Worm (Caenorhabditis elegans): ENCODE results near the gene gcy-34.
A peak's percentile ranks its signal among the peaks of the same experiment; 100 is the strongest.

gcy-34 gene

ce11 chrV:13407913-13408312 lies 22.2 kb upstream of the gcy-34 start, which contains the start of gene F53F1.3:
Gene F53F1.3 (plus strand): TSS chrV:13408242.
- no peak for TF ChIP-seq unc-86 (tag; optimal IDR thresholded peaks at IDR 0.05)
- TF ChIP-seq unc-55 (GFP tag; optimal IDR thresholded peaks at IDR 0.05) = no peak
- no peak for TF ChIP-seq fkh-10 (GFP tag; optimal IDR thresholded peaks at IDR 0.05)
- TF ChIP-seq ets-4 (tag; optimal IDR thresholded peaks at IDR 0.05) = no peak
- no peak for TF ChIP-seq ahr-1 (tag; optimal IDR thresholded peaks at IDR 0.05)
- TF ChIP-seq nhr-11 (tag; optimal IDR thresholded peaks at IDR 0.05) = no peak
- no peak for TF ChIP-seq dve-1 (tag; optimal IDR thresholded peaks at IDR 0.05)
- no peak for TF ChIP-seq npax-4 (tag; optimal IDR thresholded peaks at IDR 0.05)
- TF ChIP-seq sdc-2 (tag; optimal IDR thresholded peaks at IDR 0.05) = no peak
- TF ChIP-seq nfya-1 (tag; optimal IDR thresholded peaks at IDR 0.05) = no peak
- TF ChIP-seq unc-3 (GFP tag; conservative IDR thresholded peaks at IDR 0.05) = no peak
- TF ChIP-seq unc-3 (tag; optimal IDR thresholded peaks at IDR 0.05) = no peak
- TF ChIP-seq ttx-3 (tag; optimal IDR thresholded peaks at IDR 0.05) = no peak
- no peak for TF ChIP-seq tbx-7 (tag; optimal IDR thresholded peaks at IDR 0.05)
- TF ChIP-seq pat-9 (tag; optimal IDR thresholded peaks at IDR 0.05) = no peak
- no peak for TF ChIP-seq ceh-14 (tag; optimal IDR thresholded peaks at IDR 0.05)
- no peak for TF ChIP-seq hlh-8 (tag; optimal IDR thresholded peaks at IDR 0.05)
- TF ChIP-seq F13H6.1 (tag; optimal IDR thresholded peaks at IDR 0.05) = no peak
- no peak for TF ChIP-seq mec-3 (tag; optimal IDR thresholded peaks at IDR 0.05; ENCODE audit: borderline replicate concordance)
- no peak for TF ChIP-seq hlh-30 (tag; optimal IDR thresholded peaks at IDR 0.05; ENCODE audit: insufficient read depth)

- TF ChIP-seq fkh-10 (GFP tag; optimal IDR thresholded peaks at IDR 0.05) = no peak
- TF ChIP-seq elt-2 (tag; optimal IDR thresholded peaks at IDR 0.05) = no peak
- TF ChIP-seq ref-2 (tag; optimal IDR thresholded peaks at IDR 0.05) = no peak
- TF ChIP-seq tbx-7 (tag; optimal IDR thresholded peaks at IDR 0.05) = no peak
- TF ChIP-seq ceh-14 (tag; optimal IDR thresholded peaks at IDR 0.05) = no peak
- no peak for TF ChIP-seq unc-42 (tag; optimal IDR thresholded peaks at IDR 0.05)
- TF ChIP-seq ceh-24 (tag; optimal IDR thresholded peaks at IDR 0.05) = no peak
- no peak for TF ChIP-seq ceh-6 (GFP tag; optimal IDR thresholded peaks at IDR 0.05)
- TF ChIP-seq ceh-45 (GFP tag; IDR thresholded peaks at IDR 0.05) = no peak
- no peak for TF ChIP-seq ceh-19 (GFP tag; optimal IDR thresholded peaks at IDR 0.05)
These were observed 20.8 kb upstream of the gcy-34 start, which contains the start of gene F53F1.2 for ce11 chrV:13406511-13406910. Gene F53F1.2 (plus strand): TSS chrV:13406816.

ce11 chrV:13406032-13406431 lies 20.3 kb upstream of the gcy-34 start, which contains the start of gene cutl-1:
Gene cutl-1 (minus strand): TSS chrV:13406114.
- no peak for TF ChIP-seq che-1 (tag; optimal IDR thresholded peaks at IDR 0.05)
- no peak for TF ChIP-seq ceh-14 (tag; optimal IDR thresholded peaks at IDR 0.05)
- no peak for TF ChIP-seq elt-2 (tag; optimal IDR thresholded peaks at IDR 0.05)
- TF ChIP-seq pqm-1 (tag; optimal IDR thresholded peaks at IDR 0.05) = no peak
- no peak for TF ChIP-seq pros-1 (tag; optimal IDR thresholded peaks at IDR 0.05)
- no peak for TF ChIP-seq ceh-30 (tag; optimal IDR thresholded peaks at IDR 0.05)
- TF ChIP-seq elt-4 (tag; optimal IDR thresholded peaks at IDR 0.05) = no peak
- no peak for TF ChIP-seq hlh-15 (tag; optimal IDR thresholded peaks at IDR 0.05)
- TF ChIP-seq F13H6.1 (tag; optimal IDR thresholded peaks at IDR 0.05) = no peak
- no peak for TF ChIP-seq unc-86 (tag; optimal IDR thresholded peaks at IDR 0.05)
- no peak for TF ChIP-seq tbx-2 (tag; optimal IDR thresholded peaks at IDR 0.05)
- no peak for TF ChIP-seq nhr-11 (tag; optimal IDR thresholded peaks at IDR 0.05)
- TF ChIP-seq syd-9 (tag; optimal IDR thresholded peaks at IDR 0.05) = no peak

- TF ChIP-seq pat-9 (tag; optimal IDR thresholded peaks at IDR 0.05) = no peak
- TF ChIP-seq T23F11.4 (GFP tag; optimal IDR thresholded peaks at IDR 0.05) = no peak
- TF ChIP-seq unc-55 (GFP tag; optimal IDR thresholded peaks at IDR 0.05) = peak; percentile 83
- TF ChIP-seq unc-3 (GFP tag; conservative IDR thresholded peaks at IDR 0.05) = no peak
- TF ChIP-seq unc-3 (tag; optimal IDR thresholded peaks at IDR 0.05) = no peak
- no peak for TF ChIP-seq ceh-14 (tag; optimal IDR thresholded peaks at IDR 0.05)
- TF ChIP-seq ztf-16 (tag; optimal IDR thresholded peaks at IDR 0.05) = no peak
- no peak for TF ChIP-seq nhr-232 (tag; optimal IDR thresholded peaks at IDR 0.05)
- TF ChIP-seq eyg-1 (tag; optimal IDR thresholded peaks at IDR 0.05) = no peak
- TF ChIP-seq nfya-1 (tag; optimal IDR thresholded peaks at IDR 0.05) = no peak
- no peak for TF ChIP-seq C08G9.2 (tag; optimal IDR thresholded peaks at IDR 0.05)
- no peak for TF ChIP-seq hlh-6 (tag; optimal IDR thresholded peaks at IDR 0.05)
- TF ChIP-seq hlh-13 (GFP tag; optimal IDR thresholded peaks at IDR 0.05) = no peak
- TF ChIP-seq ceh-34 (tag; optimal IDR thresholded peaks at IDR 0.05) = no peak
- no peak for TF ChIP-seq ets-4 (tag; optimal IDR thresholded peaks at IDR 0.05)
- no peak for TF ChIP-seq syd-9 (tag; optimal IDR thresholded peaks at IDR 0.05)
- TF ChIP-seq hlh-8 (tag; optimal IDR thresholded peaks at IDR 0.05) = no peak
- no peak for TF ChIP-seq pha-2 (tag; optimal IDR thresholded peaks at IDR 0.05)
- TF ChIP-seq hlh-30 (tag; optimal IDR thresholded peaks at IDR 0.05; ENCODE audit: insufficient read depth) = peak; percentile 40
- TF ChIP-seq Y22D7AL.16 (tag; optimal IDR thresholded peaks at IDR 0.05) = no peak
- TF ChIP-seq ceh-18 (tag; optimal IDR thresholded peaks at IDR 0.05) = peak; percentile 34
- TF ChIP-seq fkh-10 (GFP tag; optimal IDR thresholded peaks at IDR 0.05) = no peak
- TF ChIP-seq tbx-7 (tag; optimal IDR thresholded peaks at IDR 0.05) = no peak
- TF ChIP-seq pros-1 (tag; optimal IDR thresholded peaks at IDR 0.05) = no peak
These were observed 16.8 kb upstream of the gcy-34 start for ce11 chrV:13402524-13402923.
